Worm (Caenorhabditis elegans): Measurements from ENCODE around the gene lex-1.
A peak's percentile ranks its signal among the peaks of the same experiment; 100 is the strongest.

The lex-1 gene

DNA sequence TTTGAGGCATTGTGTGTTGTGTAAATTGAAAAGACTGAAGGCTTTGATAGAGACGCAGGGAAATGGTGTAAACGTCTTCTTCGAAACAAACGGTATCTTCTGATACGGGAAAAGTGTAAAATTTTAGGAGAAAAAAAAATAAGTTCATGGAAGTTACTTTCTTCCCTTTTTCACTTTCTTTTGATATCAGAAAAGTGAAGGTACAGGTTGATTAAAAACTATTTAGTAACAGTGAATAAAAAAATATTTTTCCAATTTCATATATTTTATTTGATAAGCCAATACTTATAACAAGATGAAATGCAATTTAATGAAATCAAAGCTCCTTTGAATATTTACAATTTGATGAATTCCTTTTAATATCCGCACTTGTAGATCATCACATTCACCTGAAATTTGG lies 31.1 kb downstream of the lex-1 start, which contains the start of gene col-129:
col-129 (minus strand) TSS at position 101 of the 400 bp plus-strand sequence.
- no peak for TF ChIP-seq mes-2 (tag; optimal IDR thresholded peaks at IDR 0.05; ENCODE audit: poor library complexity, severe bottlenecking)
- no peak for TF ChIP-seq daf-8 (GFP tag; IDR thresholded peaks at IDR 0.05)
- TF ChIP-seq ceh-62 (tag; optimal IDR thresholded peaks at IDR 0.05) = no peak
- no peak for TF ChIP-seq aha-1 (tag)
- TF ChIP-seq lin-1 (GFP tag; IDR thresholded peaks at IDR 0.05) = no peak
- TF ChIP-seq lin-13 (GFP tag; optimal IDR thresholded peaks at IDR 0.05) = no peak
- no peak for TF ChIP-seq nhr-237 (tag; optimal IDR thresholded peaks at IDR 0.05)

ce11 chrIV:12111477-12111876 lies 32.2 kb downstream of the lex-1 start, which contains the start of gene dlc-2:
Gene dlc-2, minus strand, starts transcription at chrIV:12111577.
- TF ChIP-seq mep-1 (tag; optimal IDR thresholded peaks at IDR 0.05) = no peak

ce11 chrIV:12113056-12113455 lies 33.8 kb downstream of the lex-1 start:
- TF ChIP-seq hif-1 (tag; optimal IDR thresholded peaks at IDR 0.05) (no peak), mxl-2 (GFP tag; conservative IDR thresholded peaks at IDR 0.05) (no peak), unc-62 (GFP tag; optimal IDR thresholded peaks at IDR 0.05 in 1 of 2) (peak in 1 of 2 experiments; percentile 10), unc-62 (tag; optimal IDR thresholded peaks at IDR 0.05) (no peak), daf-12 (tag; optimal IDR thresholded peaks at IDR 0.05) (no peak), hlh-11 (tag; optimal IDR thresholded peaks at IDR 0.05) (peak; percentile 42), daf-16 (GFP tag; optimal IDR thresholded peaks at IDR 0.05) (peak in 1 of 2 experiments; percentile 21), daf-16 (tag; optimal IDR thresholded peaks at IDR 0.05) (no peak), hlh-30 (tag; optimal IDR thresholded peaks at IDR 0.05; ENCODE audit: insufficient read depth) (peak; percentile 56), nhr-76 (tag; optimal IDR thresholded peaks at IDR 0.05) (no peak), pha-4 (GFP tag; IDR thresholded peaks at IDR 0.05) (no peak), pha-4 (tag; optimal IDR thresholded peaks at IDR 0.05) (no peak), nhr-11 (tag; optimal IDR thresholded peaks at IDR 0.05) (no peak), tag-97 (GFP tag; IDR thresholded peaks at IDR 0.05) (no peak), ceh-32 (tag; optimal IDR thresholded peaks at IDR 0.05; ENCODE audit: poor library complexity) (no peak)

- TF ChIP-seq ama-1 (optimal IDR thresholded peaks at IDR 0.05) (peak; percentile 29), mep-1 (tag; optimal IDR thresholded peaks at IDR 0.05) (peak; percentile 17), arid-1 (GFP tag; conservative IDR thresholded peaks at IDR 0.05) (no peak), hlh-30 (tag; optimal IDR thresholded peaks at IDR 0.05; ENCODE audit: insufficient read depth) (peak; percentile 34), php-3 (GFP tag; IDR thresholded peaks at IDR 0.05) (no peak), rbr-2 (tag; optimal IDR thresholded peaks at IDR 0.05) (peak; percentile 6), zfp-3 (GFP tag; conservative IDR thresholded peaks at IDR 0.05) (no peak), nhr-77 (tag; optimal IDR thresholded peaks at IDR 0.05) (no peak), R02D3.7 (tag; optimal IDR thresholded peaks at IDR 0.05) (no peak), ces-1 (GFP tag; optimal IDR thresholded peaks at IDR 0.05) (peak; percentile 28), attf-4 (tag; optimal IDR thresholded peaks at IDR 0.05) (no peak), pha-4 (GFP tag; IDR thresholded peaks at IDR 0.05) (no peak), pha-4 (tag; optimal IDR thresholded peaks at IDR 0.05) (no peak), mdl-1 (tag; optimal IDR thresholded peaks at IDR 0.05) (peak in 1 of 2 experiments; percentile 24), fkh-10 (GFP tag; optimal IDR thresholded peaks at IDR 0.05) (peak; percentile 50), hmg-1.1 (GFP tag; IDR thresholded peaks at IDR 0.05) (no peak), lsy-2 (tag; optimal IDR thresholded peaks at IDR 0.05) (peak in 1 of 2 experiments; percentile 32)
Measured at ce11 chrIV:12114498-12114897, 35.2 kb downstream of the lex-1 start.

DNA sequence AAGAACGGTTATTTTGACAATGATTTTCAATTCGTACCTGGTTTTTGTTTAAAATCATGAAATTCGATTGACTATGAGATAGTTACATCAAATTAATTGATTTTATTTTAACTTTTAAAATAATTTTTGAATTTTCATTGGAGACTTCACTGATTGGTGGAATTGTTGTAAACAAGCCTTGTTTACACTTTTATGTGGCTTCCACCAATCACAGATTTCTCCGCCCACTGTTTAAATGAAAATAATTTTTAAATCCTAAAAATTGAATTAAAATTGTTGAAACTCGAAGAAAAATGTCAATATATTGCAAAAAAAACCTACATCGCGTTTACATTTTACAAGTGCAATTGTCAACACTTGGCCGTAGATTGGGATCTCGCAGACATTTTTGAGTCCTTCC lies 41.3 kb downstream of the lex-1 start:
- TF ChIP-seq ceh-82 (tag; optimal IDR thresholded peaks at IDR 0.05) = no peak
- peak; percentile 79 for TF ChIP-seq aha-1 (tag)
